Worm (Caenorhabditis elegans) whole organism, late embryonic: Measurements from ENCODE around the gene rbr-2.
A peak's percentile ranks its signal among the peaks of the same experiment; 100 is the strongest.

Source experiments
- ama-1 ChIP-seq: fragments of 150-350 bp; optimal IDR thresholded peaks from 2 replicates; lab custom pipeline; 2014
- che-1 ChIP-seq: sonication (generic microtip); optimal IDR thresholded peaks from 2 replicates; lab custom pipeline; 2016; ENCODE audit warnings: mild to moderate bottlenecking, missing genetic modification characterization, missing compliant biosample characterization
- ets-4 ChIP-seq: sonication (generic microtip); optimal IDR thresholded peaks from 2 replicates; lab custom pipeline; 2016; ENCODE audit warnings: missing genetic modification characterization, missing compliant biosample characterization
- fkh-10 ChIP-seq: fragments of 150-350 bp; optimal IDR thresholded peaks from 2 replicates; lab custom pipeline; 2014; ENCODE audit warnings: missing biosample characterization, missing genetic modification reagents, missing genetic modification characterization
- tbx-2 ChIP-seq: sonication (generic microtip); optimal IDR thresholded peaks from 2 replicates; lab custom pipeline; 2016; ENCODE audit warnings: missing genetic modification characterization, missing compliant biosample characterization
- unc-55 ChIP-seq: sonication (generic microtip); optimal IDR thresholded peaks from 2 replicates; lab custom pipeline; 2017; ENCODE audit warnings: missing biosample characterization, missing genetic modification reagents, missing genetic modification characterization

ce11 chrIV:10918877-10919560 is 851 bp upstream of the rbr-2 start:
- peak; percentile 49 for TF ChIP-seq tbx-2 (tag; lab: Kevin White, UChicago)
- TF ChIP-seq fkh-10: no peak
- peak; percentile 72 for TF ChIP-seq unc-55
- no peak for TF ChIP-seq ets-4
- no peak for TF ChIP-seq ama-1 (lab: Kevin White, UChicago)
- no peak for TF ChIP-seq che-1 (tag; lab: Kevin White, UChicago)
